Fruit fly (Drosophila melanogaster) whole organism, embryonic: ENCODE data around the gene CG9240.
A peak's percentile ranks its signal among the peaks of the same experiment; 100 is the strongest.

Experiments used
- Antp ChIP-seq: fragments of 200-800 bp; sonication (Bioruptor generic); optimal IDR thresholded peaks from 3 replicates; lab custom pipeline; 2016; ENCODE audit warnings: missing biosample characterization, missing genetic modification characterization
- CG10209 ChIP-seq: fragments of 200-800 bp; sonication (Bioruptor generic); optimal IDR thresholded peaks from 3 replicates; lab custom pipeline; 2017; ENCODE audit warnings: missing biosample characterization, mild to moderate bottlenecking, missing genetic modification characterization, missing genetic modification reagents
- CG10274 ChIP-seq: fragments of 200-800 bp; sonication (Bioruptor generic); optimal IDR thresholded peaks from 3 replicates; lab custom pipeline; 2017; ENCODE audit warnings: missing biosample characterization, mild to moderate bottlenecking, missing genetic modification characterization
- CG10979 ChIP-seq: fragments of 200-800 bp; sonication (Bioruptor generic); optimal IDR thresholded peaks from 2 replicates; lab custom pipeline; 2018; ENCODE audit warnings: missing biosample characterization, mild to moderate bottlenecking, missing genetic modification characterization, moderate library complexity
- CG12391 ChIP-seq: fragments of 200-800 bp; sonication (Bioruptor generic); optimal IDR thresholded peaks from 3 replicates; lab custom pipeline; 2018; ENCODE audit warnings: missing biosample characterization, mild to moderate bottlenecking, missing genetic modification characterization, moderate library complexity
- CG14050 ChIP-seq: fragments of 200-800 bp; sonication (Bioruptor generic); IDR thresholded peaks from 3 replicates; pipeline ENCODE4 v1.3.6; 2022; ENCODE audit warnings: missing biosample characterization, missing genetic modification characterization
- CG14667 ChIP-seq: fragments of 200-800 bp; sonication (Bioruptor generic); IDR thresholded peaks from 2 replicates; pipeline ENCODE4 v1.3.6; 2022; ENCODE audit warnings: missing biosample characterization, missing genetic modification characterization
- CG18476 ChIP-seq: fragments of 200-800 bp; sonication (Bioruptor generic); optimal IDR thresholded peaks from 2 replicates; lab custom pipeline; 2016; ENCODE audit warnings: missing biosample characterization, mild to moderate bottlenecking, missing genetic modification characterization
- CG18599 ChIP-seq: fragments of 200-800 bp; sonication (Bioruptor generic); optimal IDR thresholded peaks from 3 replicates; lab custom pipeline; 2017; ENCODE audit warnings: missing biosample characterization, missing genetic modification characterization, mild to moderate bottlenecking, moderate library complexity, missing genetic modification reagents
- CG4730 ChIP-seq: fragments of 200-800 bp; sonication (Bioruptor generic); IDR thresholded peaks from 2 replicates; pipeline ENCODE4 v1.3.6; 2022; ENCODE audit warnings: missing biosample characterization, missing genetic modification characterization
- CG4820 ChIP-seq: fragments of 200-800 bp; sonication (Bioruptor generic); optimal IDR thresholded peaks from 3 replicates; lab custom pipeline; 2016; ENCODE audit warnings: missing biosample characterization, missing genetic modification characterization
- CG6813 ChIP-seq: fragments of 200-800 bp; sonication (Bioruptor generic); optimal IDR thresholded peaks from 2 replicates; lab custom pipeline; 2017; ENCODE audit warnings: missing biosample characterization, missing genetic modification characterization, mild to moderate bottlenecking, moderate library complexity, missing genetic modification reagents
- CG8765 ChIP-seq: fragments of 200-800 bp; sonication (Bioruptor generic); IDR thresholded peaks from 2 replicates; pipeline ENCODE4 v1.3.6; 2022; ENCODE audit warnings: missing biosample characterization, missing genetic modification characterization
- Ets65A ChIP-seq: fragments of 200-800 bp; sonication (Bioruptor generic); peaks from one replicate; lab custom pipeline; 2016; ENCODE audit warnings: missing biosample characterization, missing genetic modification characterization
- Gug ChIP-seq: fragments of 200-800 bp; sonication (Bioruptor generic); IDR thresholded peaks from 4 replicates; pipeline ENCODE4 v1.3.6; 2022; ENCODE audit warnings: missing biosample characterization, missing genetic modification characterization
- HLH3B ChIP-seq: fragments of 200-800 bp; sonication (Bioruptor generic); IDR thresholded peaks from 2 replicates; pipeline ENCODE4 v1.3.6; 2022; ENCODE audit warnings: missing biosample characterization, missing genetic modification characterization
- Med ChIP-seq: fragments of 200-800 bp; sonication (Bioruptor generic); peaks from one replicate; lab custom pipeline; 2016; ENCODE audit warnings: missing biosample characterization, missing genetic modification characterization, mild to moderate bottlenecking, inconsistent platforms, moderate library complexity
- NK7.1 ChIP-seq: fragments of 200-800 bp; sonication (Bioruptor generic); optimal IDR thresholded peaks from 3 replicates; lab custom pipeline; 2016; ENCODE audit warnings: missing biosample characterization, missing genetic modification characterization
- Vsx1 ChIP-seq: fragments of 200-800 bp; sonication (Bioruptor generic); optimal IDR thresholded peaks from 2 replicates; lab custom pipeline; 2017; ENCODE audit warnings: missing biosample characterization, mild to moderate bottlenecking, missing genetic modification characterization, missing genetic modification reagents
- ara ChIP-seq: fragments of 200-800 bp; sonication (Bioruptor generic); IDR thresholded peaks from 2 replicates; pipeline ENCODE4 v1.3.6; 2022; ENCODE audit warnings: missing biosample characterization, missing genetic modification characterization
- br ChIP-seq: fragments of >200 bp; optimal IDR thresholded peaks from 2 replicates; lab custom pipeline; 2017
- crol ChIP-seq: fragments of 200-800 bp; sonication (Bioruptor generic); IDR thresholded peaks from 2 replicates; pipeline ENCODE4 v1.3.6; 2022; ENCODE audit warnings: missing biosample characterization, missing genetic modification characterization
- dysf ChIP-seq: fragments of 200-800 bp; sonication (Bioruptor generic); IDR thresholded peaks from 3 replicates; pipeline ENCODE4 v1.3.6; 2022; ENCODE audit warnings: missing biosample characterization, missing genetic modification characterization
- gem ChIP-seq: fragments of 200-800 bp; sonication (Bioruptor generic); optimal IDR thresholded peaks from 2 replicates; lab custom pipeline; 2019; ENCODE audit warnings: missing biosample characterization, mild to moderate bottlenecking, missing genetic modification characterization, moderate library complexity
- gt ChIP-seq: fragments of 200-800 bp; sonication (Bioruptor generic); IDR thresholded peaks from 2 replicates; pipeline ENCODE4 v1.3.6; 2022; ENCODE audit warnings: missing biosample characterization, missing genetic modification characterization
- ind ChIP-seq: fragments of 200-800 bp; sonication (Bioruptor generic); optimal IDR thresholded peaks from 3 replicates; lab custom pipeline; 2016; ENCODE audit warnings: missing biosample characterization, missing genetic modification characterization
- lab ChIP-seq: fragments of 200-800 bp; sonication (Bioruptor generic); optimal IDR thresholded peaks from 3 replicates; lab custom pipeline; 2017; ENCODE audit warnings: missing biosample characterization, missing genetic modification characterization, mild to moderate bottlenecking, moderate library complexity, missing genetic modification reagents
- nmo ChIP-seq: fragments of 200-800 bp; sonication (Bioruptor generic); optimal IDR thresholded peaks from 2 replicates; lab custom pipeline; 2018; ENCODE audit warnings: missing biosample characterization, mild to moderate bottlenecking, missing genetic modification characterization, moderate library complexity
- nom ChIP-seq: fragments of 200-800 bp; sonication (Bioruptor generic); optimal IDR thresholded peaks from 2 replicates; lab custom pipeline; 2017; ENCODE audit warnings: missing biosample characterization, missing genetic modification characterization, mild to moderate bottlenecking, moderate library complexity, missing genetic modification reagents
- pan ChIP-seq, 4 experiments: fragments of >200 bp in 3 of 4; fragments of 200-800 bp in 1 of 4; sonication (Bioruptor generic) in 1 of 4; optimal IDR thresholded peaks in 3 of 4; IDR thresholded peaks in 1 of 4; 2 replicates each; pipeline versions ENCODE4 v1.3.6 to Lab custom; 2017 to 2022; ENCODE audit warnings: missing biosample characterization in 2 of 4, missing genetic modification characterization in 2 of 4, mixed read lengths in 1 of 4
- phol ChIP-seq: fragments of 200-800 bp; sonication (Bioruptor generic); optimal IDR thresholded peaks from 3 replicates; lab custom pipeline; 2018; ENCODE audit warnings: missing biosample characterization, mild to moderate bottlenecking, missing genetic modification characterization, moderate library complexity
- ro ChIP-seq: fragments of 200-800 bp; sonication (Bioruptor generic); IDR thresholded peaks from 2 replicates; pipeline ENCODE4 v1.3.6; 2022; ENCODE audit warnings: missing biosample characterization, missing genetic modification characterization
- sd ChIP-seq: fragments of 200-800 bp; sonication (Bioruptor generic); optimal IDR thresholded peaks from 3 replicates; lab custom pipeline; 2018; ENCODE audit warnings: missing biosample characterization, mild to moderate bottlenecking, missing genetic modification characterization, moderate library complexity
- sima ChIP-seq: fragments of 200-800 bp; sonication (Bioruptor generic); optimal IDR thresholded peaks from 2 replicates; lab custom pipeline; 2016; ENCODE audit warnings: missing biosample characterization, missing genetic modification characterization
- slou ChIP-seq: fragments of 200-800 bp; sonication (Bioruptor generic); optimal IDR thresholded peaks from 3 replicates; lab custom pipeline; 2016; ENCODE audit warnings: missing biosample characterization, missing genetic modification characterization
- tll ChIP-seq, 2 experiments: fragments of 200-800 bp in 1 of 2; fragments of >200 bp in 1 of 2; sonication (Bioruptor generic) in 1 of 2; optimal IDR thresholded peaks; 2 replicates each; lab custom pipeline; 2017 to 2019; ENCODE audit warnings: missing biosample characterization in 2 of 2, missing genetic modification characterization in 2 of 2, mild to moderate bottlenecking in 1 of 2, moderate library complexity in 1 of 2
- trem ChIP-seq: fragments of 200-800 bp; optimal IDR thresholded peaks from 3 replicates; lab custom pipeline; 2019; ENCODE audit warnings: missing biosample characterization, mild to moderate bottlenecking, missing genetic modification characterization, moderate library complexity
- wor ChIP-seq: fragments of 200-800 bp; sonication (Bioruptor generic); IDR thresholded peaks from 2 replicates; pipeline ENCODE4 v1.3.6; 2022; ENCODE audit warnings: missing biosample characterization, missing genetic modification characterization
- yki ChIP-seq: fragments of >200 bp; optimal IDR thresholded peaks from 3 replicates; lab custom pipeline; 2018

The CG9240 gene

DNA sequence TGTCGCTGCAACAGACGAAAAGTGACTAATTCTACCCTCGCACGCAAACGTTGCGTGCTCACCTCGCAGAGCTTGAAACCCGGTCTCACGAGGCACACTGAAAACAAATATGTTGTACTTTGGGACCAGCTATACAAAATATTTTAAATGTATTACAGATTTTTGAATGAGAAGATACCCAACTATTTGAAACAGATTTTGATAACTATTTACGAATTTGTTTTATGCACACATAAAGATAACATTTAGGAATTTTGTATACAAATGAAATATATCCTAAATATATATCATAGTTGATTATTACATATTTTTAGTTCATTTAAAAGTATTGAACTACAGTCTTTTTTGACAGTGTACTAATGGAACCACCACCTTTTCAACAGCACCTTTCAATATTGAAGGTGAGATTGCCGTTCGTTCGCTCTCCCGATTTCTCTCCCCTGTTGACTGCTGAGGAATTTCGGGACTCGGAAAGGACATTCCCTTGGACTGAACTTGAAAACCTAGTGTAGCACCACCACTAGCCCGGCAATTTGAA, 30.0 kb downstream of the CG9240 start, which contains the start of gene CG15646 (continued):
- TF ChIP-seq CG18599 (GFP tag; lab: Kevin White, UChicago) (peak; percentile 48), trem (tag; lab: Kevin White, UChicago) (peak; percentile 82), br (lab: Kevin White, UChicago) (no peak), CG12391 (tag; lab: Kevin White, UChicago) (peak; percentile 87), ind (GFP tag; lab: Kevin White, UChicago) (peak; percentile 32), pan (optimal IDR thresholded peaks at IDR 0.05; lab: Kevin White, UChicago) (no peak), pan (GFP tag; optimal IDR thresholded peaks at IDR 0.05 in 1 of 2, IDR thresholded peaks at IDR 0.05 in 1 of 2) (peak in 1 of 2 experiments; percentile 47), Vsx1 (GFP tag; lab: Kevin White, UChicago) (peak; percentile 35), CG4730 (GFP tag; lab: Robert Waterston, UW) (0 out of 2 replicates have a peak, but pooled peaks have one; percentile 12), CG8765 (GFP tag; lab: Robert Waterston, UW) (peak; percentile 68; the same call in 1 of the 2 replicates), crol (GFP tag; lab: Robert Waterston, UW) (no peak), nom (peak; percentile 45), nmo (peak; percentile 92), ro (GFP tag; lab: Robert Waterston, UW) (no peak), CG14050 (GFP tag; lab: Robert Waterston, UW) (no peak), CG4820 (peak; percentile 68), NK7.1 (GFP tag; lab: Kevin White, UChicago) (no peak), sd (tag; lab: Kevin White, UChicago) (peak; percentile 62), yki (lab: Kevin White, UChicago) (no peak), wor (GFP tag; lab: Robert Waterston, UW) (0 out of 2 replicates have a peak, but pooled peaks have one; percentile 13), Antp (no peak), CG18476 (GFP tag; lab: Kevin White, UChicago) (peak; percentile 98), lab (GFP tag; lab: Kevin White, UChicago) (peak; percentile 37), ara (peak; percentile 83), gem (tag; lab: Kevin White, UChicago) (peak; percentile 90), slou (GFP tag; lab: Kevin White, UChicago) (peak; percentile 15), sima (GFP tag; lab: Kevin White, UChicago) (no peak), HLH3B (0 out of 2 replicates have a peak, but pooled peaks have one; percentile 26), CG6813 (GFP tag; lab: Kevin White, UChicago) (peak; percentile 40), CG10274 (GFP tag; lab: Kevin White, UChicago) (no peak), gt (GFP tag; lab: Robert Waterston, UW) (0 out of 2 replicates have a peak, but pooled peaks have one; percentile 5), phol (peak; percentile 87), CG14667 (GFP tag; lab: Robert Waterston, UW) (peak; percentile 28; the same call in 1 of the 2 replicates), CG10979 (tag; lab: Kevin White, UChicago) (peak; percentile 95), Gug (0 out of 4 replicates have a peak, but pooled peaks have one; percentile 15), tll (GFP tag; optimal IDR thresholded peaks at IDR 0.05; lab: Kevin White, UChicago) (peak in 1 of 2 experiments; percentile 57), dysf (GFP tag; lab: Robert Waterston, UW) (peak; percentile 63; the same call in 2 of the 3 replicates), CG10209 (peak; percentile 72)

DNA sequence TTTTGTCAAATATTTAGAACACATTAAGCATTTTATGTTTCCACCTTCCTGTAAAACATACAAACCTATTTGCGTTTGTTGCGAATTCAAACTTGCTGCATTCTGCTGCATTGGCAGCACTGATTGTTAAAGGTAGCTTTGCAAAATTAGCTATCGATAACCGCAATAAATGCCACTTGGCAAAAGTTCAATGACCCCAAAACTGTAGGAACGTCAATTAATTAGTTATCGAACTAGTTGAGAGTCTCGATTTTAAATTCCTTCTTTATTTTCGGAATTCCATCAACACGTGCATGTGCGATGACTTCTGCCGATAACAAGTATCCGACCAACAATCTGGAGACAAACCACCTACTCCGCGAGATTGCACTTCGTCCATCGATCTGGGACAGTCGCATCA, 38.8 kb downstream of the CG9240 start, which contains the start of gene CG8119:
CG8119 (plus strand) TSS at position 301 of the 400 bp plus-strand sequence.
- TF ChIP-seq Med (GFP tag; lab: Kevin White, UChicago), result no peak
- peak; percentile 65 for TF ChIP-seq Ets65A
